Fruit fly (Drosophila melanogaster) whole organism, embryonic: ENCODE data around the gene Hs2st.

Experiments used
- Asciz ChIP-seq: fragments of 200-800 bp; sonication (Bioruptor generic); optimal IDR thresholded peaks from 2 replicates; lab custom pipeline; 2017; ENCODE audit warnings: missing biosample characterization, mild to moderate bottlenecking, missing genetic modification characterization, missing genetic modification reagents
- Atf6 ChIP-seq: fragments of 200-800 bp; sonication (Bioruptor generic); IDR thresholded peaks from 2 replicates; pipeline ENCODE4 v1.3.6; 2022; ENCODE audit warnings: missing biosample characterization, missing genetic modification characterization
- CG10959 ChIP-seq: fragments of 200-800 bp; sonication (Bioruptor generic); IDR thresholded peaks from 2 replicates; pipeline ENCODE4 v1.3.6; 2022; ENCODE audit warnings: missing biosample characterization, missing genetic modification characterization
- CG11695 ChIP-seq: fragments of 200-800 bp; sonication (Bioruptor generic); IDR thresholded peaks from 3 replicates; pipeline ENCODE4 v1.3.6; 2022; ENCODE audit warnings: missing biosample characterization, missing genetic modification characterization
- CG11696 ChIP-seq: fragments of 200-800 bp; sonication (Bioruptor generic); IDR thresholded peaks from 2 replicates; pipeline ENCODE4 v1.3.6; 2022; ENCODE audit warnings: missing biosample characterization, missing genetic modification characterization
- CG13287 ChIP-seq: fragments of 200-800 bp; sonication (Bioruptor generic); IDR thresholded peaks from 2 replicates; pipeline ENCODE4 v1.3.6; 2022; ENCODE audit warnings: missing biosample characterization, missing genetic modification characterization; ENCODE audit not compliant: partially characterized antibody
- CG15514 ChIP-seq: fragments of 200-800 bp; sonication (Bioruptor generic); optimal IDR thresholded peaks from 3 replicates; lab custom pipeline; 2017; ENCODE audit warnings: missing biosample characterization, missing genetic modification characterization, mild to moderate bottlenecking, moderate library complexity, missing genetic modification reagents
- CG17829 ChIP-seq: fragments of 200-800 bp; optimal IDR thresholded peaks from 2 replicates; lab custom pipeline; 2019; ENCODE audit warnings: missing biosample characterization, mild to moderate bottlenecking, missing genetic modification characterization, moderate library complexity
- CG18262 ChIP-seq: fragments of 200-800 bp; optimal IDR thresholded peaks from 3 replicates; lab custom pipeline; 2019; ENCODE audit warnings: missing biosample characterization, mild to moderate bottlenecking, missing genetic modification characterization, moderate library complexity
- CG18764 ChIP-seq: fragments of 200-800 bp; sonication (Bioruptor generic); optimal IDR thresholded peaks from 3 replicates; lab custom pipeline; 2016; ENCODE audit warnings: missing biosample characterization, missing genetic modification characterization
- CG32532 ChIP-seq: fragments of 200-800 bp; sonication (Bioruptor generic); IDR thresholded peaks from 2 replicates; pipeline ENCODE4 v1.3.6; 2022; ENCODE audit warnings: missing biosample characterization, missing genetic modification characterization
- CG32767 ChIP-seq: fragments of 200-800 bp; sonication (Bioruptor generic); IDR thresholded peaks from 2 replicates; pipeline ENCODE4 v1.3.6; 2022; ENCODE audit warnings: missing biosample characterization, missing genetic modification characterization
- CG3838 ChIP-seq: fragments of 200-800 bp; sonication (Bioruptor generic); optimal IDR thresholded peaks from 3 replicates; lab custom pipeline; 2016; ENCODE audit warnings: missing biosample characterization, missing genetic modification characterization
- CG4328 ChIP-seq: fragments of 200-800 bp; sonication (Bioruptor generic); optimal IDR thresholded peaks from 3 replicates; lab custom pipeline; 2017; ENCODE audit warnings: missing biosample characterization, missing genetic modification reagents, missing genetic modification characterization
- CG43689 ChIP-seq: fragments of 200-800 bp; sonication (Bioruptor generic); IDR thresholded peaks from 2 replicates; pipeline ENCODE4 v1.3.6; 2022; ENCODE audit warnings: missing biosample characterization, missing genetic modification characterization
- CG6272 ChIP-seq: fragments of 200-800 bp; sonication (Bioruptor generic); IDR thresholded peaks from 2 replicates; pipeline ENCODE4 v1.3.6; 2022; ENCODE audit warnings: missing biosample characterization, missing genetic modification characterization
- CG8359 ChIP-seq: fragments of 200-800 bp; sonication (Bioruptor generic); optimal IDR thresholded peaks from 2 replicates; lab custom pipeline; 2017; ENCODE audit warnings: missing biosample characterization, mild to moderate bottlenecking, missing genetic modification characterization, borderline replicate concordance
- Dek ChIP-seq: fragments of 200-800 bp; sonication (Bioruptor generic); optimal IDR thresholded peaks from 3 replicates; lab custom pipeline; 2019; ENCODE audit warnings: missing biosample characterization, mild to moderate bottlenecking, missing genetic modification characterization, moderate library complexity
- Dll ChIP-seq: fragments of 200-800 bp; sonication (Bioruptor generic); IDR thresholded peaks from 4 replicates; pipeline ENCODE4 v1.3.6; 2022; ENCODE audit warnings: missing biosample characterization, missing genetic modification characterization; ENCODE audit not compliant: partially characterized antibody
- HLH3B ChIP-seq: fragments of 200-800 bp; sonication (Bioruptor generic); IDR thresholded peaks from 2 replicates; pipeline ENCODE4 v1.3.6; 2022; ENCODE audit warnings: missing biosample characterization, missing genetic modification characterization
- HLHmδ ChIP-seq: fragments of 200-800 bp; sonication (Bioruptor generic); optimal IDR thresholded peaks from 2 replicates; lab custom pipeline; 2018; ENCODE audit warnings: missing biosample characterization, mild to moderate bottlenecking, missing genetic modification characterization, moderate library complexity
- Hey ChIP-seq: fragments of 200-800 bp; sonication (Bioruptor generic); optimal IDR thresholded peaks from 3 replicates; lab custom pipeline; 2018; ENCODE audit warnings: missing biosample characterization, mild to moderate bottlenecking, missing genetic modification characterization
- Jarid2 ChIP-seq: fragments of 200-800 bp; sonication (Bioruptor generic); optimal IDR thresholded peaks from 3 replicates; lab custom pipeline; 2017; ENCODE audit warnings: mild to moderate bottlenecking, missing biosample characterization, missing genetic modification reagents, missing genetic modification characterization
- Kr ChIP-seq: fragments of 200-800 bp; sonication (Bioruptor generic); optimal IDR thresholded peaks from 2 replicates; lab custom pipeline; 2017; ENCODE audit warnings: missing biosample characterization, mild to moderate bottlenecking, missing genetic modification characterization
- Lhr ChIP-seq: fragments of 200-800 bp; sonication (Bioruptor generic); optimal IDR thresholded peaks from 3 replicates; lab custom pipeline; 2017; ENCODE audit warnings: mild to moderate bottlenecking, missing biosample characterization, missing genetic modification reagents, missing genetic modification characterization
- Meics ChIP-seq: fragments of 200-800 bp; sonication (Bioruptor generic); optimal IDR thresholded peaks from 2 replicates; lab custom pipeline; 2017; ENCODE audit warnings: missing biosample characterization, mild to moderate bottlenecking, missing genetic modification characterization
- Mes4 ChIP-seq: fragments of 200-800 bp; sonication (Bioruptor generic); optimal IDR thresholded peaks from 2 replicates; lab custom pipeline; 2016; ENCODE audit warnings: missing biosample characterization, missing genetic modification characterization
- Myb ChIP-seq: fragments of 200-800 bp; sonication (Bioruptor generic); optimal IDR thresholded peaks from 2 replicates; lab custom pipeline; 2016; ENCODE audit warnings: missing biosample characterization, missing genetic modification characterization
- Ptx1 ChIP-seq: fragments of 200-800 bp; sonication (Bioruptor generic); IDR thresholded peaks from 2 replicates; pipeline ENCODE4 v1.3.6; 2022; ENCODE audit warnings: missing biosample characterization, missing genetic modification characterization
- Usf ChIP-seq: fragments of 200-800 bp; sonication (Bioruptor generic); optimal IDR thresholded peaks from 2 replicates; lab custom pipeline; 2017; ENCODE audit warnings: missing genotype, missing biosample characterization, missing genetic modification characterization
- ab ChIP-seq: fragments of 200-800 bp; sonication (Bioruptor generic); optimal IDR thresholded peaks from 2 replicates; lab custom pipeline; 2016; ENCODE audit warnings: missing biosample characterization, missing genetic modification characterization
- ase ChIP-seq: fragments of 200-800 bp; sonication (Bioruptor generic); IDR thresholded peaks from 3 replicates; pipeline ENCODE4 v1.3.6; 2022; ENCODE audit warnings: missing biosample characterization, missing genetic modification characterization
- cas ChIP-seq: fragments of 200-800 bp; sonication (Bioruptor generic); IDR thresholded peaks from 2 replicates; pipeline ENCODE4 v1.3.6; 2022; ENCODE audit warnings: missing biosample characterization, missing genetic modification characterization
- ewg ChIP-seq: fragments of 200-800 bp; sonication (Bioruptor generic); optimal IDR thresholded peaks from 3 replicates; lab custom pipeline; 2017; ENCODE audit warnings: mild to moderate bottlenecking, missing biosample characterization, missing genetic modification reagents, missing genetic modification characterization
- gcm ChIP-seq: fragments of 200-800 bp; sonication (Bioruptor generic); optimal IDR thresholded peaks from 2 replicates; lab custom pipeline; 2019; ENCODE audit warnings: missing biosample characterization, mild to moderate bottlenecking, missing genetic modification characterization, moderate library complexity
- h ChIP-seq: fragments of >200 bp; optimal IDR thresholded peaks from 2 replicates; lab custom pipeline; 2017
- hkb ChIP-seq, 2 experiments: fragments of 200-800 bp in 1 of 2; fragments of >200 bp in 1 of 2; sonication (Bioruptor generic) in 1 of 2; IDR thresholded peaks in 1 of 2; optimal IDR thresholded peaks in 1 of 2; 2 replicates each; pipeline versions ENCODE4 v1.3.6 to Lab custom; 2017 to 2022; ENCODE audit warnings: missing biosample characterization in 1 of 2, missing genetic modification characterization in 1 of 2
- lbe ChIP-seq: fragments of 200-800 bp; sonication (Bioruptor generic); optimal IDR thresholded peaks from 2 replicates; lab custom pipeline; 2016; ENCODE audit warnings: missing biosample characterization, mild to moderate bottlenecking, missing genetic modification characterization
- lilli ChIP-seq: fragments of 200-800 bp; sonication (Bioruptor generic); optimal IDR thresholded peaks from 3 replicates; lab custom pipeline; 2016; ENCODE audit warnings: missing biosample characterization, missing genetic modification characterization
- nom ChIP-seq: fragments of 200-800 bp; sonication (Bioruptor generic); optimal IDR thresholded peaks from 2 replicates; lab custom pipeline; 2017; ENCODE audit warnings: missing biosample characterization, missing genetic modification characterization, mild to moderate bottlenecking, moderate library complexity, missing genetic modification reagents
- peb ChIP-seq: fragments of 200-800 bp; sonication (Bioruptor generic); IDR thresholded peaks from 2 replicates; pipeline ENCODE4 v1.3.6; 2022; ENCODE audit warnings: missing biosample characterization, missing genetic modification characterization
- salm ChIP-seq: fragments of 200-800 bp; sonication (Bioruptor generic); optimal IDR thresholded peaks from 2 replicates; lab custom pipeline; 2018; ENCODE audit warnings: missing biosample characterization, mild to moderate bottlenecking, missing genetic modification characterization
- sens ChIP-seq: fragments of 200-800 bp; sonication (Bioruptor generic); peaks from one replicate; lab custom pipeline; 2016; ENCODE audit warnings: missing biosample characterization, missing genetic modification characterization
- seq ChIP-seq: fragments of 200-800 bp; sonication (Bioruptor generic); IDR thresholded peaks from 2 replicates; pipeline ENCODE4 v1.3.6; 2022; ENCODE audit warnings: missing biosample characterization, missing genetic modification characterization
- tll ChIP-seq, 2 experiments: fragments of 200-800 bp in 1 of 2; fragments of >200 bp in 1 of 2; sonication (Bioruptor generic) in 1 of 2; optimal IDR thresholded peaks; 2 replicates each; lab custom pipeline; 2017 to 2019; ENCODE audit warnings: missing biosample characterization in 2 of 2, missing genetic modification characterization in 2 of 2, mild to moderate bottlenecking in 1 of 2, moderate library complexity in 1 of 2
- trh ChIP-seq: fragments of 200-800 bp; sonication (Bioruptor generic); optimal IDR thresholded peaks from 2 replicates; lab custom pipeline; 2016; ENCODE audit warnings: missing biosample characterization, missing genetic modification characterization
- ttk ChIP-seq: fragments of 200-800 bp; sonication (Bioruptor generic); IDR thresholded peaks from 2 replicates; pipeline ENCODE4 v2.1.2; 2022; ENCODE audit warnings: missing biosample characterization, missing genetic modification characterization
- vnd ChIP-seq: fragments of 200-800 bp; sonication (Bioruptor generic); IDR thresholded peaks from 3 replicates; pipeline ENCODE4 v1.3.6; 2022; ENCODE audit warnings: missing biosample characterization, missing genetic modification characterization; ENCODE audit not compliant: partially characterized antibody
- zen ChIP-seq: fragments of 200-800 bp; sonication (Bioruptor generic); optimal IDR thresholded peaks from 3 replicates; lab custom pipeline; 2018; ENCODE audit warnings: missing biosample characterization, mild to moderate bottlenecking, missing genetic modification characterization, moderate library complexity

Gene Hs2st

dm6 chr2L:19439598-19440230 is 4.8 kb downstream of the Hs2st start (continued):
- TF ChIP-seq Asciz (GFP tag; lab: Kevin White, UChicago) (peak; percentile 68), CG32532 (GFP tag; lab: Robert Waterston, UW) (peak; percentile 70), CG17829 (peak; percentile 67), CG15514 (peak; percentile 62), Dek (tag; lab: Kevin White, UChicago) (peak; percentile 55), ab (peak; percentile 63), CG32767 (peak; percentile 90), CG11696 (GFP tag; lab: Robert Waterston, UW) (peak; percentile 93), h (lab: Kevin White, UChicago) (no peak), Lhr (peak; percentile 57), zen (no peak), Hey (tag; lab: Kevin White, UChicago) (no peak), Usf (GFP tag; lab: Kevin White, UChicago) (peak; percentile 72), hkb (optimal IDR thresholded peaks at IDR 0.05; lab: Kevin White, UChicago) (no peak), hkb (GFP tag; IDR thresholded peaks at IDR 0.05; lab: Robert Waterston, UW) (peak; percentile 97), Atf6 (GFP tag; lab: Robert Waterston, UW) (peak; percentile 66; the same call in 1 of the 2 replicates), lilli (GFP tag; lab: Kevin White, UChicago) (peak; percentile 94), seq (GFP tag; lab: Robert Waterston, UW) (peak; percentile 89), gcm (GFP tag; lab: Kevin White, UChicago) (peak; percentile 70), ase (GFP tag; lab: Robert Waterston, UW) (peak; percentile 75; the same call in 2 of the 3 replicates), CG6272 (peak; percentile 44; the same call in 1 of the 2 replicates), Ptx1 (peak; percentile 79), CG11695 (peak; percentile 84), CG13287 (GFP tag; lab: Robert Waterston, UW) (no peak), tll (GFP tag; optimal IDR thresholded peaks at IDR 0.05; lab: Kevin White, UChicago) (no peak), Dll (GFP tag; lab: Robert Waterston, UW) (0 out of 4 replicates have a peak, but pooled peaks have one; percentile 12), ttk (peak; percentile 77), ewg (GFP tag; lab: Kevin White, UChicago) (peak; percentile 78), salm (peak; percentile 68), CG43689 (GFP tag; lab: Robert Waterston, UW) (peak; percentile 81), Mes4 (GFP tag; lab: Kevin White, UChicago) (peak; percentile 57), CG18262 (tag; lab: Kevin White, UChicago) (peak; percentile 70), trh (GFP tag; lab: Kevin White, UChicago) (peak; percentile 25), vnd (GFP tag; lab: Robert Waterston, UW) (no peak), CG8359 (GFP tag; lab: Kevin White, UChicago) (peak; percentile 47), CG4328 (GFP tag; lab: Kevin White, UChicago) (peak; percentile 51), Kr (GFP tag; lab: Kevin White, UChicago) (no peak), CG18764 (peak; percentile 22), HLH3B (peak; percentile 91), peb (peak; percentile 21; the same call in 1 of the 2 replicates), nom (GFP tag; lab: Kevin White, UChicago) (no peak), lbe (GFP tag; lab: Kevin White, UChicago) (no peak), Jarid2 (GFP tag; lab: Kevin White, UChicago) (peak; percentile 26), HLHmδ (GFP tag; lab: Kevin White, UChicago) (no peak), cas (no peak), Myb (GFP tag; lab: Kevin White, UChicago) (peak; percentile 43), sens (GFP tag; lab: Kevin White, UChicago) (peak; percentile 91), CG10959 (peak; percentile 44; the same call in 1 of the 2 replicates), CG3838 (GFP tag; lab: Kevin White, UChicago) (no peak), Meics (peak; percentile 81)
